Fruit fly (Drosophila melanogaster) S2 (cell line): ENCODE results near the gene Polr1B.

Source experiments
- CG8478 ChIP-seq: fragments of >200 bp; optimal IDR thresholded peaks from 2 replicates; lab custom pipeline; 2018
- CTCF ChIP-seq, 2 experiments: fragments of >200 bp; optimal IDR thresholded peaks; 2 replicates each; lab custom pipeline; 2018

- no peak for TF ChIP-seq CTCF (optimal IDR thresholded peaks at IDR 0.05; lab: Kevin White, UChicago)
- TF ChIP-seq CG8478 (lab: Kevin White, UChicago) = no peak
These were observed 35.6 kb upstream of the Polr1B start for dm6 chr2L:368398-369008.
